Fruit fly (Drosophila melanogaster) whole organism, embryonic: Measurements from ENCODE around the gene PH4alphaSG2.
A peak's percentile ranks its signal among the peaks of the same experiment; 100 is the strongest.

Source experiments
- BtbVII ChIP-seq: fragments of 200-800 bp; sonication (Bioruptor generic); optimal IDR thresholded peaks from 3 replicates; lab custom pipeline; 2017; ENCODE audit warnings: missing biosample characterization, mild to moderate bottlenecking, missing genetic modification characterization
- Bteb2 ChIP-seq: fragments of 200-800 bp; sonication (Bioruptor generic); optimal IDR thresholded peaks from 2 replicates; lab custom pipeline; 2016; ENCODE audit warnings: missing biosample characterization, missing genetic modification characterization
- CG10366 ChIP-seq: fragments of 200-800 bp; sonication (Bioruptor generic); IDR thresholded peaks from 2 replicates; pipeline ENCODE4 v1.3.6; 2022; ENCODE audit warnings: missing biosample characterization, missing genetic modification characterization
- CG11093 ChIP-seq: fragments of 200-800 bp; sonication (Bioruptor generic); IDR thresholded peaks from 3 replicates; pipeline ENCODE4 v1.3.6; 2022; ENCODE audit warnings: missing biosample characterization, missing genetic modification characterization
- CG12071 ChIP-seq: fragments of 200-800 bp; sonication (Bioruptor generic); optimal IDR thresholded peaks from 3 replicates; lab custom pipeline; 2018; ENCODE audit warnings: missing biosample characterization, mild to moderate bottlenecking, missing genetic modification characterization
- CG13424 ChIP-seq: fragments of 200-800 bp; sonication (Bioruptor generic); optimal IDR thresholded peaks from 2 replicates; lab custom pipeline; 2019; ENCODE audit warnings: missing biosample characterization, mild to moderate bottlenecking, missing genetic modification characterization, moderate library complexity
- CG13775 ChIP-seq: fragments of 200-800 bp; sonication (Bioruptor generic); optimal IDR thresholded peaks from 3 replicates; lab custom pipeline; 2017; ENCODE audit warnings: missing biosample characterization, mild to moderate bottlenecking, missing genetic modification characterization
- CG14667 ChIP-seq: fragments of 200-800 bp; sonication (Bioruptor generic); IDR thresholded peaks from 2 replicates; pipeline ENCODE4 v1.3.6; 2022; ENCODE audit warnings: missing biosample characterization, missing genetic modification characterization
- CG1529 ChIP-seq: fragments of 200-800 bp; sonication (Bioruptor generic); optimal IDR thresholded peaks from 3 replicates; lab custom pipeline; 2018; ENCODE audit warnings: missing biosample characterization, missing genetic modification characterization
- CG15696 ChIP-seq: fragments of 200-800 bp; sonication (Bioruptor generic); optimal IDR thresholded peaks from 2 replicates; lab custom pipeline; 2019; ENCODE audit warnings: missing biosample characterization, mild to moderate bottlenecking, missing genetic modification characterization, moderate library complexity
- CG17359 ChIP-seq: fragments of 200-800 bp; sonication (Bioruptor generic); optimal IDR thresholded peaks from 3 replicates; lab custom pipeline; 2018; ENCODE audit warnings: missing biosample characterization, mild to moderate bottlenecking, missing genetic modification characterization, moderate library complexity
- CG18764 ChIP-seq: fragments of 200-800 bp; sonication (Bioruptor generic); optimal IDR thresholded peaks from 3 replicates; lab custom pipeline; 2016; ENCODE audit warnings: missing biosample characterization, missing genetic modification characterization
- CG3407 ChIP-seq: fragments of 200-800 bp; sonication (Bioruptor generic); optimal IDR thresholded peaks from 2 replicates; lab custom pipeline; 2018; ENCODE audit warnings: missing biosample characterization, mild to moderate bottlenecking, missing genetic modification characterization
- CG34224 ChIP-seq: fragments of 200-800 bp; sonication (Bioruptor generic); IDR thresholded peaks from 3 replicates; pipeline ENCODE4 v1.3.6; 2022; ENCODE audit warnings: missing biosample characterization, missing genetic modification characterization; ENCODE audit not compliant: partially characterized antibody
- CG6813 ChIP-seq: fragments of 200-800 bp; sonication (Bioruptor generic); optimal IDR thresholded peaks from 2 replicates; lab custom pipeline; 2017; ENCODE audit warnings: missing biosample characterization, missing genetic modification characterization, mild to moderate bottlenecking, moderate library complexity, missing genetic modification reagents
- CG7556 ChIP-seq: fragments of 200-800 bp; sonication (Bioruptor generic); optimal IDR thresholded peaks from 2 replicates; lab custom pipeline; 2017; ENCODE audit warnings: missing biosample characterization, mild to moderate bottlenecking, missing genetic modification characterization
- CG8924 ChIP-seq: fragments of 200-800 bp; optimal IDR thresholded peaks from 3 replicates; lab custom pipeline; 2019; ENCODE audit warnings: missing biosample characterization, mild to moderate bottlenecking, missing genetic modification characterization, moderate library complexity
- CG9876 ChIP-seq: fragments of 200-800 bp; sonication (Bioruptor generic); optimal IDR thresholded peaks from 2 replicates; lab custom pipeline; 2016; ENCODE audit warnings: missing biosample characterization, missing genetic modification characterization
- CG9932 ChIP-seq: fragments of 200-800 bp; sonication (Bioruptor generic); IDR thresholded peaks from 2 replicates; pipeline ENCODE4 v1.3.6; 2022; ENCODE audit warnings: missing biosample characterization, missing genetic modification characterization
- Dref ChIP-seq: fragments of 200-800 bp; sonication (Bioruptor generic); IDR thresholded peaks from 2 replicates; pipeline ENCODE4 v1.3.6; 2022; ENCODE audit warnings: missing biosample characterization, missing genetic modification characterization
- ERR ChIP-seq: fragments of 200-800 bp; sonication (Bioruptor generic); optimal IDR thresholded peaks from 2 replicates; lab custom pipeline; 2016; ENCODE audit warnings: missing biosample characterization, missing genetic modification characterization
- Elba2 ChIP-seq: fragments of 200-800 bp; sonication (Bioruptor generic); optimal IDR thresholded peaks from 3 replicates; lab custom pipeline; 2016; ENCODE audit warnings: missing biosample characterization, missing genetic modification characterization
- Kr ChIP-seq: fragments of 200-800 bp; sonication (Bioruptor generic); optimal IDR thresholded peaks from 2 replicates; lab custom pipeline; 2017; ENCODE audit warnings: missing biosample characterization, mild to moderate bottlenecking, missing genetic modification characterization
- Lhr ChIP-seq: fragments of 200-800 bp; sonication (Bioruptor generic); optimal IDR thresholded peaks from 3 replicates; lab custom pipeline; 2017; ENCODE audit warnings: mild to moderate bottlenecking, missing biosample characterization, missing genetic modification reagents, missing genetic modification characterization
- Meics ChIP-seq: fragments of 200-800 bp; sonication (Bioruptor generic); optimal IDR thresholded peaks from 2 replicates; lab custom pipeline; 2017; ENCODE audit warnings: missing biosample characterization, mild to moderate bottlenecking, missing genetic modification characterization
- Ptx1 ChIP-seq: fragments of 200-800 bp; sonication (Bioruptor generic); IDR thresholded peaks from 2 replicates; pipeline ENCODE4 v1.3.6; 2022; ENCODE audit warnings: missing biosample characterization, missing genetic modification characterization
- Scr ChIP-seq: fragments of 200-800 bp; sonication (Bioruptor generic); IDR thresholded peaks from 2 replicates; pipeline ENCODE4 v1.3.6; 2022; ENCODE audit warnings: missing biosample characterization, missing genetic modification characterization; ENCODE audit not compliant: partially characterized antibody
- Sry-δ ChIP-seq: fragments of 200-800 bp; sonication (Bioruptor generic); optimal IDR thresholded peaks from 2 replicates; lab custom pipeline; 2016; ENCODE audit warnings: missing biosample characterization, missing genetic modification characterization
- Trl ChIP-seq, 3 experiments: fragments of >200 bp in 2 of 3; fragments of 200-800 bp in 1 of 3; sonication (Bioruptor generic) in 1 of 3; optimal IDR thresholded peaks; 2 replicates in 1 of 3; 3 replicates in 2 of 3; lab custom pipeline; 2016 to 2017; ENCODE audit warnings: missing biosample characterization in 1 of 3, missing genetic modification characterization in 1 of 3
- Vsx1 ChIP-seq: fragments of 200-800 bp; sonication (Bioruptor generic); optimal IDR thresholded peaks from 2 replicates; lab custom pipeline; 2017; ENCODE audit warnings: missing biosample characterization, mild to moderate bottlenecking, missing genetic modification characterization, missing genetic modification reagents
- abd-A ChIP-seq: fragments of 200-800 bp; sonication (Bioruptor generic); optimal IDR thresholded peaks from 3 replicates; lab custom pipeline; 2019; ENCODE audit warnings: missing biosample characterization, mild to moderate bottlenecking, missing genetic modification characterization, moderate library complexity
- btn ChIP-seq: fragments of 200-800 bp; sonication (Bioruptor generic); optimal IDR thresholded peaks from 2 replicates; lab custom pipeline; 2016; ENCODE audit warnings: missing biosample characterization, missing genetic modification characterization
- da ChIP-seq: fragments of 200-800 bp; sonication (Bioruptor generic); optimal IDR thresholded peaks from 2 replicates; lab custom pipeline; 2016; ENCODE audit warnings: missing biosample characterization, missing genetic modification characterization
- en ChIP-seq: fragments of 200-800 bp; sonication (Bioruptor generic); optimal IDR thresholded peaks from 2 replicates; lab custom pipeline; 2016; ENCODE audit warnings: missing biosample characterization, missing genetic modification characterization
- esg ChIP-seq: fragments of 200-800 bp; sonication (Bioruptor generic); conservative IDR thresholded peaks from 2 replicates; pipeline ENCODE4 v1.3.6; 2022; ENCODE audit warnings: missing biosample characterization, missing genetic modification characterization
- gce ChIP-seq: fragments of 200-800 bp; sonication (Bioruptor generic); IDR thresholded peaks from 3 replicates; pipeline ENCODE4 v1.3.6; 2022; ENCODE audit warnings: missing biosample characterization, missing genetic modification characterization
- gro ChIP-seq: fragments of 200-800 bp; sonication (Bioruptor generic); optimal IDR thresholded peaks from 2 replicates; lab custom pipeline; 2016; ENCODE audit warnings: missing biosample characterization, missing genetic modification characterization
- h ChIP-seq: fragments of >200 bp; optimal IDR thresholded peaks from 2 replicates; lab custom pipeline; 2017
- mld ChIP-seq: fragments of 200-800 bp; sonication (Bioruptor generic); IDR thresholded peaks from 3 replicates; pipeline ENCODE4 v1.3.6; 2022; ENCODE audit warnings: missing biosample characterization, missing genetic modification characterization; ENCODE audit not compliant: partially characterized antibody
- pan ChIP-seq, 4 experiments: fragments of >200 bp in 3 of 4; fragments of 200-800 bp in 1 of 4; sonication (Bioruptor generic) in 1 of 4; optimal IDR thresholded peaks in 3 of 4; IDR thresholded peaks in 1 of 4; 2 replicates each; pipeline versions ENCODE4 v1.3.6 to Lab custom; 2017 to 2022; ENCODE audit warnings: missing biosample characterization in 2 of 4, missing genetic modification characterization in 2 of 4, mixed read lengths in 1 of 4
- prd ChIP-seq, 3 experiments: fragments of >200 bp in 2 of 3; fragments of 200-800 bp in 1 of 3; sonication (Bioruptor generic) in 1 of 3; optimal IDR thresholded peaks in 2 of 3; IDR thresholded peaks in 1 of 3; 2 replicates in 2 of 3; 3 replicates in 1 of 3; pipeline versions ENCODE4 v1.3.6 to Lab custom; 2017 to 2022; ENCODE audit warnings: missing biosample characterization in 1 of 3, missing genetic modification characterization in 1 of 3
- psq ChIP-seq: fragments of 200-800 bp; sonication (Bioruptor generic); optimal IDR thresholded peaks from 2 replicates; lab custom pipeline; 2017; ENCODE audit warnings: missing biosample characterization, missing genetic modification characterization
- shn ChIP-seq: fragments of 200-800 bp; sonication (Bioruptor generic); optimal IDR thresholded peaks from 3 replicates; lab custom pipeline; 2016; ENCODE audit warnings: missing biosample characterization, missing genetic modification characterization
- slbo ChIP-seq: fragments of 200-800 bp; sonication (Bioruptor generic); IDR thresholded peaks from 2 replicates; pipeline ENCODE4 v1.3.6; 2022; ENCODE audit warnings: missing biosample characterization, missing genetic modification characterization
- twi ChIP-seq: fragments of 200-800 bp; optimal IDR thresholded peaks from 2 replicates; lab custom pipeline; 2019; ENCODE audit warnings: missing biosample characterization, mild to moderate bottlenecking, missing genetic modification characterization, moderate library complexity
- wek ChIP-seq: fragments of 200-800 bp; sonication (Bioruptor generic); optimal IDR thresholded peaks from 3 replicates; lab custom pipeline; 2018; ENCODE audit warnings: missing biosample characterization, mild to moderate bottlenecking, missing genetic modification characterization, moderate library complexity
- zf30C ChIP-seq: fragments of 200-800 bp; sonication (Bioruptor generic); optimal IDR thresholded peaks from 3 replicates; lab custom pipeline; 2018; ENCODE audit warnings: missing biosample characterization, mild to moderate bottlenecking, missing genetic modification characterization
- zfh2 ChIP-seq: fragments of 200-800 bp; sonication (Bioruptor generic); optimal IDR thresholded peaks from 2 replicates; lab custom pipeline; 2016; ENCODE audit warnings: missing biosample characterization, missing genetic modification characterization

PH4alphaSG2 gene

dm6 chr3R:30531989-30532653, 42.2 kb downstream of the PH4alphaSG2 start, which contains the start of gene tmod (continued):
- peak; percentile 30 for TF ChIP-seq en
- peak; percentile 79 to 84 for TF ChIP-seq Trl (optimal IDR thresholded peaks at IDR 0.05; lab: Kevin White, UChicago)
- no peak for TF ChIP-seq Trl (GFP tag; optimal IDR thresholded peaks at IDR 0.05; lab: Kevin White, UChicago)
- TF ChIP-seq BtbVII (GFP tag; lab: Kevin White, UChicago) = peak; percentile 30
- peak; percentile 18 for TF ChIP-seq CG7556 (GFP tag; lab: Kevin White, UChicago)
- no peak for TF ChIP-seq pan (optimal IDR thresholded peaks at IDR 0.05; lab: Kevin White, UChicago)
- TF ChIP-seq pan (GFP tag; optimal IDR thresholded peaks at IDR 0.05 in 1 of 2, IDR thresholded peaks at IDR 0.05 in 1 of 2) = no peak
- no peak for TF ChIP-seq CG11093
- no peak for TF ChIP-seq Vsx1
- TF ChIP-seq abd-A (tag; lab: Kevin White, UChicago) = no peak
- peak; percentile 32 for TF ChIP-seq zf30C (GFP tag; lab: Kevin White, UChicago)
- TF ChIP-seq mld = no peak
- no peak for TF ChIP-seq CG12071 (GFP tag; lab: Kevin White, UChicago)
- TF ChIP-seq prd (optimal IDR thresholded peaks at IDR 0.05; lab: Kevin White, UChicago) = no peak
- peak; percentile 59; the same call in 2 of the 3 replicates for TF ChIP-seq prd (GFP tag; IDR thresholded peaks at IDR 0.05; lab: Robert Waterston, UW)
- peak; percentile 5 for TF ChIP-seq CG15696 (tag; lab: Kevin White, UChicago)
- no peak for TF ChIP-seq zfh2 (GFP tag; lab: Kevin White, UChicago)
- no peak for TF ChIP-seq Scr (GFP tag; lab: Robert Waterston, UW)
- peak; percentile 34; the same call in 1 of the 2 replicates for TF ChIP-seq esg
- no peak for TF ChIP-seq ERR (GFP tag; lab: Kevin White, UChicago)
- TF ChIP-seq twi (tag; lab: Kevin White, UChicago) = peak; percentile 30
- TF ChIP-seq CG13775 = peak; percentile 23
- TF ChIP-seq CG14667 (GFP tag; lab: Robert Waterston, UW) = no peak
- no peak for TF ChIP-seq gce (GFP tag; lab: Robert Waterston, UW)
- no peak for TF ChIP-seq h (lab: Kevin White, UChicago)
- TF ChIP-seq Dref (GFP tag; lab: Robert Waterston, UW) = no peak
- TF ChIP-seq btn (GFP tag; lab: Kevin White, UChicago) = no peak
- peak; percentile 44 for TF ChIP-seq Meics (GFP tag; lab: Kevin White, UChicago)
- TF ChIP-seq Lhr (GFP tag; lab: Kevin White, UChicago) = no peak
- no peak for TF ChIP-seq Bteb2 (GFP tag; lab: Kevin White, UChicago)
- peak; percentile 57 for TF ChIP-seq CG34224 (GFP tag; lab: Robert Waterston, UW)
- TF ChIP-seq gro (GFP tag; lab: Kevin White, UChicago) = no peak
- TF ChIP-seq CG9876 (GFP tag; lab: Kevin White, UChicago) = no peak
- 0 out of 2 replicates have a peak, but pooled peaks have one; percentile 16 for TF ChIP-seq CG9932
- TF ChIP-seq Elba2 (GFP tag; lab: Kevin White, UChicago) = no peak
- TF ChIP-seq psq (GFP tag; lab: Kevin White, UChicago) = no peak
- peak; percentile 55 for TF ChIP-seq wek (GFP tag; lab: Kevin White, UChicago)
- peak; percentile 66 for TF ChIP-seq CG17359 (tag; lab: Kevin White, UChicago)
- peak; percentile 63 for TF ChIP-seq CG13424 (tag; lab: Kevin White, UChicago)
- TF ChIP-seq Ptx1 = peak; percentile 55
- TF ChIP-seq da (GFP tag; lab: Kevin White, UChicago) = no peak
- peak; percentile 25 for TF ChIP-seq CG3407 (GFP tag; lab: Kevin White, UChicago)
- no peak for TF ChIP-seq CG18764 (GFP tag; lab: Kevin White, UChicago)
- TF ChIP-seq shn (GFP tag; lab: Kevin White, UChicago) = peak; percentile 37
- no peak for TF ChIP-seq slbo (GFP tag; lab: Robert Waterston, UW)
- TF ChIP-seq CG6813 (GFP tag; lab: Kevin White, UChicago) = peak; percentile 7
- TF ChIP-seq CG10366 (GFP tag; lab: Robert Waterston, UW) = peak; percentile 24; the same call in 1 of the 2 replicates
- TF ChIP-seq CG1529 = peak; percentile 21
- TF ChIP-seq CG8924 (tag; lab: Kevin White, UChicago) = peak; percentile 48
- no peak for TF ChIP-seq Kr (GFP tag; lab: Kevin White, UChicago)
- TF ChIP-seq Sry-δ (GFP tag; lab: Kevin White, UChicago) = peak; percentile 1
